Worm (Caenorhabditis elegans) whole organism, L4/young adult: Measurements from ENCODE around the gene srw-40.

ENCODE experiments used
- W03F9.2 ChIP-seq: fragments of 150-350 bp; optimal IDR thresholded peaks from 2 replicates; lab custom pipeline; 2014; ENCODE audit warnings: missing biosample characterization, missing genetic modification characterization
- dao-5 ChIP-seq: sonication (generic microtip); optimal IDR thresholded peaks from 2 replicates; lab custom pipeline; 2016; ENCODE audit warnings: missing genotype, missing genetic modification characterization, moderate library complexity, missing compliant biosample characterization

DNA sequence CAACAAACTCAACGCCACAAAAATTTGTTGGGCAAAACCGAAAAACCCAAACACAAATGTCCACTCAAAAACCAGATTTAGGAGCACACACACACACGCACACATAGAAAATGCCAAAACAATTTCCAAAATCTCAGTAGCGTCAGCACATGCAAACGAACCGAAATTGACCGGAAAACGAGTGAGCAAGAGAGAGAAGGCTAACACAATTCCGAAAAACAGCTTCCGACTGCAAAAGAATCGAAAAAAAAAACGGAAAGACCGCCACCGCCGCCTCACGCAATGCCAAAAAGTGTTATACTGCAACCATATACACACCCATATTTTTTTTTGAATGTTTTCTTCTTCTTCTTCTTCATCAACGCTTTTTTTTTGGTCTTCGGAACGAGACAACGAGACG is 24.1 kb downstream of the srw-40 start:
- TF ChIP-seq dao-5 (no peak), W03F9.2 (tag; lab: Kevin White, UChicago) (no peak)
